Fruit fly (Drosophila melanogaster) whole organism, wandering third instar larva: ENCODE data around the gene CG32079.

Experiments
- Abd-B ChIP-seq: fragments of >200 bp; optimal IDR thresholded peaks from 2 replicates; lab custom pipeline; 2017; ENCODE audit warnings: missing biosample characterization, missing genetic modification characterization
- Hr78 ChIP-seq: fragments of >200 bp; optimal IDR thresholded peaks from 2 replicates; lab custom pipeline; 2017; ENCODE audit warnings: missing biosample characterization, missing genetic modification characterization
- Rel ChIP-seq, 2 experiments: fragments of 200-800 bp; sonication (Bioruptor generic) in 1 of 2; optimal IDR thresholded peaks; 2 replicates in 1 of 2; 3 replicates in 1 of 2; lab custom pipeline; 2016 to 2019; ENCODE audit warnings: mild to moderate bottlenecking in 2 of 2, missing biosample characterization in 2 of 2, missing genetic modification characterization in 2 of 2, moderate library complexity in 1 of 2
- Vsx2 ChIP-seq: fragments of 200-300, 225-300 bp; sonication (Bioruptor generic); optimal IDR thresholded peaks from 2 replicates; lab custom pipeline; 2018; ENCODE audit warnings: missing biosample characterization, missing genetic modification characterization; ENCODE audit not compliant: partially characterized antibody
- br ChIP-seq: fragments of 200-800 bp; sonication (Bioruptor generic); optimal IDR thresholded peaks from 2 replicates; lab custom pipeline; 2016; ENCODE audit warnings: missing biosample characterization, missing genetic modification characterization
- dl ChIP-seq, 2 experiments: fragments of 175-275, 200-275 bp in 1 of 2; fragments of 200-275 bp in 1 of 2; sonication (Bioruptor generic); optimal IDR thresholded peaks; lab custom pipeline; 2018; ENCODE audit warnings: mild to moderate bottlenecking in 2 of 2, missing biosample characterization in 2 of 2, missing genetic modification characterization in 2 of 2, moderate library complexity in 2 of 2; ENCODE audit not compliant: partially characterized antibody in 2 of 2, insufficient read depth in 1 of 2
- ey ChIP-seq: fragments of 200-800 bp; sonication (Bioruptor generic); optimal IDR thresholded peaks from 2 replicates; lab custom pipeline; 2016; ENCODE audit warnings: missing biosample characterization, missing genetic modification characterization
- fru ChIP-seq: fragments of 200-800 bp; sonication (Bioruptor generic); optimal IDR thresholded peaks from 3 replicates; lab custom pipeline; 2016; ENCODE audit warnings: missing biosample characterization, mild to moderate bottlenecking, missing genetic modification characterization
- h ChIP-seq: fragments of 200-800 bp; sonication (Bioruptor generic); optimal IDR thresholded peaks from 3 replicates; lab custom pipeline; 2016; ENCODE audit warnings: missing biosample characterization, mild to moderate bottlenecking, missing genetic modification characterization
- psq ChIP-seq: fragments of 200-800 bp; sonication (Bioruptor generic); optimal IDR thresholded peaks from 3 replicates; lab custom pipeline; 2017; ENCODE audit warnings: missing biosample characterization, mild to moderate bottlenecking, missing genetic modification characterization, moderate library complexity
- usp ChIP-seq: fragments of >200 bp; optimal IDR thresholded peaks from 2 replicates; lab custom pipeline; 2017; ENCODE audit warnings: missing biosample characterization, missing genetic modification characterization

DNA sequence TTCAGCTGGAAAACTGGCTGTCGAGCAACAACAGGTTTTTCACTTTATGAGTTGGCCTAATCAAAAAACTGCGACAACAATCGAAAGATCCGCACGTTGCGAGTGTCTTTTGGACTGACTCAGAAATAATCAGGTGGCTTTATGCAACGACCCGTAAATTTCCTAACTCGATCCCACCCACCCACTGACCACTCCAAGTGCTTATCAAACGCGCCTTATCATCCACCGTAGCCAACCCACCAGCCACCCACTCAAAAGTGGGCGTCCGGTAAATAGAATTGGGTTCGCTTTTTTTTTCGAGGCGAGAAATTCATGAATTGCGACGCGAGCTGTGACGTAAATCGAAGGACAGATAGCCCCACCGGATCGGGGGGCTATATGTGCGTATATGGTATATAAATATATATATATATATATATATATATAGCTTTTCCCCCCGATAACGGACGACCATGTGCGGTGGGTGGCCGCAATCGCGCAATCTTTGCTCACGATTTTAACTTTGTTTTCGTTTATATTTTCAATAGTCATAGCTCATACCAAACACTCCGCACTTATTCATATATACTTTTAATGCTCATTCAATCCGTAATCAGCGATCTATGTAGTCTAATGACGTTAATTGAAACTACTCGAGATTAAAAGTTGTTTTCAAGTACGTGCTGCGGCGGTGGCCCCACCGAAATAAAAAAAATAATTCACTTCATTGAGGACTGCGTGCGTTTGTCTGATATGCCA lies 20.5 kb upstream of the CG32079 start:
- TF ChIP-seq psq (GFP tag; lab: Kevin White, UChicago) (no peak), Vsx2 (GFP tag; lab: Kevin White, UChicago) (no peak), Hr78 (no peak), br (GFP tag; lab: Kevin White, UChicago) (no peak), Abd-B (GFP tag; lab: Kevin White, UChicago) (no peak), Rel (GFP tag; optimal IDR thresholded peaks at IDR 0.05; lab: Kevin White, UChicago) (no peak), Rel (tag; optimal IDR thresholded peaks at IDR 0.05; lab: Kevin White, UChicago) (no peak), usp (GFP tag; lab: Kevin White, UChicago) (no peak), dl (GFP tag; optimal IDR thresholded peaks at IDR 0.05; lab: Kevin White, UChicago; ENCODE audit: insufficient read depth in 1 of 2, partially characterized antibody in 2 of 2) (no peak), ey (GFP tag; lab: Kevin White, UChicago) (no peak), fru (GFP tag; lab: Kevin White, UChicago) (no peak), h (no peak)
